Worm (Caenorhabditis elegans): ENCODE measurements around the gene K06H6.5.
A peak's percentile ranks its signal among the peaks of the same experiment; 100 is the strongest.

K06H6.5 gene

ce11 chrV:534176-534575 lies 42.0 kb upstream of the K06H6.5 start, which contains the start of gene nhr-132 (continued):
- no peak for TF ChIP-seq tra-1 (GFP tag; IDR thresholded peaks at IDR 0.05)
- TF ChIP-seq ceh-62 (tag; optimal IDR thresholded peaks at IDR 0.05) = no peak
- TF ChIP-seq nhr-48 (tag; optimal IDR thresholded peaks at IDR 0.05) = no peak
- TF ChIP-seq sdz-12 (GFP tag; optimal IDR thresholded peaks at IDR 0.05) = no peak
- no peak for TF ChIP-seq snpc-4 (tag; optimal IDR thresholded peaks at IDR 0.05)
- TF ChIP-seq madf-5 (GFP tag; IDR thresholded peaks at IDR 0.05) = no peak
- no peak for TF ChIP-seq Y5F2A.4 (GFP tag; optimal IDR thresholded peaks at IDR 0.05)
- no peak for TF ChIP-seq Y105C5A.15 (GFP tag; IDR thresholded peaks at IDR 0.05)
- TF ChIP-seq hif-1 (tag; optimal IDR thresholded peaks at IDR 0.05) = no peak
- TF ChIP-seq mdl-1 (tag; optimal IDR thresholded peaks at IDR 0.05) = peak in 1 of 2 experiments; percentile 25
- TF ChIP-seq ama-1 (optimal IDR thresholded peaks at IDR 0.05) = no peak
- TF ChIP-seq duxl-1 (tag; optimal IDR thresholded peaks at IDR 0.05; ENCODE audit: poor library complexity) = peak; percentile 34
- no peak for TF ChIP-seq hmg-1.1 (GFP tag; IDR thresholded peaks at IDR 0.05)
- no peak for TF ChIP-seq fkh-10 (GFP tag; optimal IDR thresholded peaks at IDR 0.05)
- no peak for TF ChIP-seq ceh-32 (tag; optimal IDR thresholded peaks at IDR 0.05; ENCODE audit: poor library complexity)
- TF ChIP-seq mdt-29 (GFP tag; IDR thresholded peaks at IDR 0.05) = no peak
- no peak for TF ChIP-seq daf-16 (GFP tag; optimal IDR thresholded peaks at IDR 0.05)
- peak; percentile 80 for TF ChIP-seq daf-16 (tag; optimal IDR thresholded peaks at IDR 0.05)
- no peak for TF ChIP-seq attf-4 (tag; optimal IDR thresholded peaks at IDR 0.05)
- TF ChIP-seq vab-7 (GFP tag; IDR thresholded peaks at IDR 0.05) = no peak
- no peak for TF ChIP-seq ceh-82 (tag; optimal IDR thresholded peaks at IDR 0.05)
- TF ChIP-seq ceh-44 (GFP tag; IDR thresholded peaks at IDR 0.05) = no peak
- no peak for TF ChIP-seq mxl-3 (GFP tag; optimal IDR thresholded peaks at IDR 0.05)
- no peak for TF ChIP-seq T26A8.4 (GFP tag; IDR thresholded peaks at IDR 0.05)
- no peak for TF ChIP-seq F26F4.8 (GFP tag; conservative IDR thresholded peaks at IDR 0.05)
- no peak for TF ChIP-seq zip-11 (GFP tag; IDR thresholded peaks at IDR 0.05)
- TF ChIP-seq dve-1 (tag; optimal IDR thresholded peaks at IDR 0.05; ENCODE audit: insufficient read depth) = peak; percentile 74
- no peak for TF ChIP-seq nhr-76 (tag; optimal IDR thresholded peaks at IDR 0.05)
- TF ChIP-seq lsy-2 (tag; optimal IDR thresholded peaks at IDR 0.05) = peak in 1 of 2 experiments; percentile 55
- TF ChIP-seq ctbp-1 (GFP tag; IDR thresholded peaks at IDR 0.05) = no peak
- TF ChIP-seq gei-8 (GFP tag; optimal IDR thresholded peaks at IDR 0.05) = no peak
- no peak for TF ChIP-seq tag-97 (GFP tag; IDR thresholded peaks at IDR 0.05)
- no peak for TF ChIP-seq T20F7.1 (GFP tag; optimal IDR thresholded peaks at IDR 0.05)
- TF ChIP-seq jun-1 (tag; optimal IDR thresholded peaks at IDR 0.05) = no peak
- no peak for TF ChIP-seq daf-8 (GFP tag; IDR thresholded peaks at IDR 0.05)
- no peak for TF ChIP-seq ZK546.5 (tag; optimal IDR thresholded peaks at IDR 0.05)
- peak; percentile 25 for TF ChIP-seq mes-2 (tag; optimal IDR thresholded peaks at IDR 0.05; ENCODE audit: poor library complexity, severe bottlenecking)
- TF ChIP-seq egl-43 (GFP tag; IDR thresholded peaks at IDR 0.05) = no peak
- no peak for TF ChIP-seq F44E2.7 (GFP tag; IDR thresholded peaks at IDR 0.05)
- TF ChIP-seq lin-13 (GFP tag; optimal IDR thresholded peaks at IDR 0.05) = no peak
- no peak for TF ChIP-seq ZK337.2 (GFP tag; IDR thresholded peaks at IDR 0.05)
- peak; percentile 77 for TF ChIP-seq nhr-28 (tag; optimal IDR thresholded peaks at IDR 0.05)
- no peak for TF ChIP-seq ces-1 (GFP tag; optimal IDR thresholded peaks at IDR 0.05)
- TF ChIP-seq mep-1 (tag; optimal IDR thresholded peaks at IDR 0.05) = peak; percentile 23
- no peak for TF ChIP-seq Y48G9A.11 (GFP tag; IDR thresholded peaks at IDR 0.05)
- no peak for TF ChIP-seq ztf-11 (tag; optimal IDR thresholded peaks at IDR 0.05)
- no peak for TF ChIP-seq nhr-10 (tag; optimal IDR thresholded peaks at IDR 0.05)
- no peak for TF ChIP-seq dmd-9 (GFP tag; IDR thresholded peaks at IDR 0.05)
- no peak for TF ChIP-seq madf-9 (GFP tag; conservative IDR thresholded peaks at IDR 0.05)
- TF ChIP-seq lin-29 (GFP tag; IDR thresholded peaks at IDR 0.05) = no peak
- peak; percentile 43 for TF ChIP-seq hlh-30 (tag; optimal IDR thresholded peaks at IDR 0.05; ENCODE audit: insufficient read depth)
- TF ChIP-seq nhr-237 (tag; optimal IDR thresholded peaks at IDR 0.05) = no peak

Measured in whole organism, L4 larva.